Worm (Caenorhabditis elegans) whole organism, young adult: ENCODE results near the gene C09E7.4.
A peak's percentile ranks its signal among the peaks of the same experiment; 100 is the strongest.

Experiments used
- C17E4.6 ChIP-seq: fragments of 200-800 bp; sonication (Bioruptor generic); IDR thresholded peaks from 2 replicates; pipeline ENCODE4 v1.3.6; 2022; ENCODE audit warnings: missing genetic modification reagents, missing genetic modification characterization, missing compliant biosample characterization
- F33H1.4 ChIP-seq: fragments of 200-800 bp; sonication (Bioruptor generic); IDR thresholded peaks from 2 replicates; pipeline ENCODE4 v1.3.6; 2022; ENCODE audit warnings: missing genetic modification reagents, missing genetic modification characterization, missing compliant biosample characterization
- K12H6.12 ChIP-seq: fragments of 200-800 bp; sonication (Bioruptor generic); optimal IDR thresholded peaks from 2 replicates; lab custom pipeline; 2018; ENCODE audit warnings: mild to moderate bottlenecking, missing genetic modification characterization, missing compliant biosample characterization
- T07F8.4 ChIP-seq: sonication (generic microtip); optimal IDR thresholded peaks from 2 replicates; lab custom pipeline; 2016; ENCODE audit warnings: mild to moderate bottlenecking, missing genetic modification characterization, moderate library complexity, missing compliant biosample characterization
- Y53G8AR.9 ChIP-seq: fragments of 200-800 bp; sonication (Bioruptor generic); conservative IDR thresholded peaks from 2 replicates; pipeline ENCODE4 v1.3.6; 2022; ENCODE audit warnings: missing genetic modification reagents, missing genetic modification characterization, missing compliant biosample characterization
- aptf-2 ChIP-seq: fragments of 200-800 bp; sonication (Bioruptor generic); conservative IDR thresholded peaks from 2 replicates; pipeline ENCODE4 v1.3.6; 2022; ENCODE audit warnings: missing genetic modification reagents, missing genetic modification characterization, missing compliant biosample characterization
- aptf-3 ChIP-seq: fragments of 200-800 bp; sonication (Bioruptor generic); IDR thresholded peaks from 2 replicates; pipeline ENCODE4 v1.3.6; 2022; ENCODE audit warnings: missing genetic modification characterization, missing compliant biosample characterization
- atf-7 ChIP-seq: sonication (generic microtip); optimal IDR thresholded peaks from 2 replicates; lab custom pipeline; 2017; ENCODE audit warnings: mild to moderate bottlenecking, missing genetic modification characterization, missing compliant biosample characterization
- attf-3 ChIP-seq: fragments of 200-800 bp; sonication (Bioruptor generic); conservative IDR thresholded peaks from 2 replicates; pipeline ENCODE4 v1.3.6; 2022; ENCODE audit warnings: missing genetic modification reagents, missing genetic modification characterization, missing compliant biosample characterization
- cebp-2 ChIP-seq: fragments of 200-800 bp; sonication (Bioruptor generic); IDR thresholded peaks from 2 replicates; pipeline ENCODE4 v1.3.6; 2022; ENCODE audit warnings: missing genetic modification characterization, missing compliant biosample characterization
- ceh-100 ChIP-seq: fragments of 200-800 bp; sonication (Bioruptor generic); IDR thresholded peaks from 2 replicates; pipeline ENCODE4 v1.3.6; 2022; ENCODE audit warnings: missing genetic modification reagents, missing genetic modification characterization, missing compliant biosample characterization
- efl-1 ChIP-seq: fragments of 150-350 bp; optimal IDR thresholded peaks from 2 replicates; lab custom pipeline; 2014; ENCODE audit warnings: missing biosample characterization, missing genetic modification reagents, missing genetic modification characterization
- egl-18 ChIP-seq: fragments of 200-800 bp; sonication (Bioruptor generic); IDR thresholded peaks from 2 replicates; pipeline ENCODE4 v1.3.6; 2022; ENCODE audit warnings: missing genetic modification reagents, missing genetic modification characterization, missing compliant biosample characterization
- egl-44 ChIP-seq: fragments of 200-800 bp; sonication (Bioruptor generic); IDR thresholded peaks from 2 replicates; pipeline ENCODE4 v1.3.6; 2022; ENCODE audit warnings: missing genetic modification reagents, missing genetic modification characterization, missing compliant biosample characterization
- fkh-3 ChIP-seq: sonication (generic microtip); optimal IDR thresholded peaks from 2 replicates; lab custom pipeline; 2016; ENCODE audit warnings: mild to moderate bottlenecking, missing genetic modification characterization, missing compliant biosample characterization
- hlh-12 ChIP-seq: sonication (generic microtip); optimal IDR thresholded peaks from 2 replicates; lab custom pipeline; 2016; ENCODE audit warnings: missing genetic modification characterization, missing compliant biosample characterization
- hsf-1 ChIP-seq: fragments of 200-800 bp; sonication (Bioruptor generic); IDR thresholded peaks from 2 replicates; pipeline ENCODE4 v1.3.6; 2022; ENCODE audit warnings: missing genetic modification reagents, missing genetic modification characterization, missing compliant biosample characterization
- lin-26 ChIP-seq: fragments of 200-800 bp; sonication (Bioruptor generic); IDR thresholded peaks from 2 replicates; pipeline ENCODE4 v1.3.6; 2022; ENCODE audit warnings: missing genetic modification reagents, missing genetic modification characterization, missing compliant biosample characterization
- lin-40 ChIP-seq: sonication (generic microtip); optimal IDR thresholded peaks from 2 replicates; lab custom pipeline; 2016; ENCODE audit warnings: missing genetic modification characterization, mild to moderate bottlenecking, missing compliant biosample characterization, missing genotype, missing genetic modification reagents
- lin-54 ChIP-seq: fragments of 200-800 bp; sonication (Bioruptor generic); optimal IDR thresholded peaks from 2 replicates; lab custom pipeline; 2018; ENCODE audit warnings: mild to moderate bottlenecking, missing genetic modification characterization, missing compliant biosample characterization
- lsl-1 ChIP-seq: fragments of 200-800 bp; sonication (Bioruptor generic); optimal IDR thresholded peaks from 2 replicates; lab custom pipeline; 2018; ENCODE audit warnings: mild to moderate bottlenecking, missing genetic modification characterization, moderate library complexity, missing compliant biosample characterization
- lsy-27 ChIP-seq: sonication (generic microtip); optimal IDR thresholded peaks from 2 replicates; lab custom pipeline; 2017; ENCODE audit warnings: missing genetic modification characterization, mild to moderate bottlenecking, missing compliant biosample characterization, antibody characterized with exemption, missing genotype, borderline replicate concordance; ENCODE audit not compliant: insufficient read depth
- mcd-1 ChIP-seq: fragments of 200-800 bp; sonication (Bioruptor generic); IDR thresholded peaks from 2 replicates; pipeline ENCODE4 v1.3.6; 2022; ENCODE audit warnings: missing genetic modification reagents, missing genetic modification characterization, missing compliant biosample characterization
- nfya-1 ChIP-seq: sonication (generic microtip); optimal IDR thresholded peaks from 2 replicates; lab custom pipeline; 2017; ENCODE audit warnings: antibody characterized with exemption, missing compliant biosample characterization, missing genetic modification characterization, borderline replicate concordance; ENCODE audit not compliant: insufficient read depth
- nhr-80 ChIP-seq: sonication (generic microtip); optimal IDR thresholded peaks from 2 replicates; lab custom pipeline; 2016; ENCODE audit warnings: missing genetic modification characterization, missing compliant biosample characterization
- rpc-1 ChIP-seq, 2 experiments: fragments of 150-350 bp in 1 of 2; sonication (generic microtip) in 1 of 2; optimal IDR thresholded peaks; 2 replicates each; lab custom pipeline; 2014 to 2018; ENCODE audit warnings: missing biosample characterization in 1 of 2, missing genetic modification characterization in 1 of 2, missing genetic modification reagents in 1 of 2, missing genotype in 1 of 2
- sdz-38 ChIP-seq: sonication (generic microtip); optimal IDR thresholded peaks from 2 replicates; lab custom pipeline; 2016; ENCODE audit warnings: missing genotype, missing genetic modification characterization, missing compliant biosample characterization
- sea-2 ChIP-seq: fragments of 200-800 bp; sonication (Bioruptor generic); IDR thresholded peaks from 2 replicates; pipeline ENCODE4 v1.3.6; 2022; ENCODE audit warnings: missing genetic modification characterization, missing compliant biosample characterization
- snpc-1.1 ChIP-seq: sonication (generic microtip); optimal IDR thresholded peaks from 2 replicates; lab custom pipeline; 2017; ENCODE audit warnings: missing genetic modification characterization, mild to moderate bottlenecking, missing compliant biosample characterization, antibody characterized with exemption, moderate library complexity, missing genotype, missing genetic modification reagents; ENCODE audit not compliant: insufficient read depth
- somi-1 ChIP-seq: fragments of 200-800 bp; sonication (Bioruptor generic); optimal IDR thresholded peaks from 2 replicates; lab custom pipeline; 2018; ENCODE audit warnings: mild to moderate bottlenecking, missing genetic modification characterization, missing compliant biosample characterization
- sptf-2 ChIP-seq: fragments of 200-800 bp; sonication (Bioruptor generic); optimal IDR thresholded peaks from 2 replicates; lab custom pipeline; 2018; ENCODE audit warnings: mild to moderate bottlenecking, missing genetic modification characterization, missing compliant biosample characterization
- unc-130 ChIP-seq: sonication (generic microtip); optimal IDR thresholded peaks from 2 replicates; lab custom pipeline; 2016; ENCODE audit warnings: missing genetic modification reagents, missing genetic modification characterization, missing compliant biosample characterization
- zfh-2 ChIP-seq: fragments of 200-800 bp; sonication (Bioruptor generic); conservative IDR thresholded peaks from 2 replicates; pipeline ENCODE4 v1.3.6; 2022; ENCODE audit warnings: missing genetic modification reagents, missing genetic modification characterization, missing compliant biosample characterization
- ztf-3 ChIP-seq: fragments of 200-800 bp; sonication (Bioruptor generic); optimal IDR thresholded peaks from 2 replicates; lab custom pipeline; 2018; ENCODE audit warnings: mild to moderate bottlenecking, missing genetic modification characterization, missing compliant biosample characterization
- ztf-6 ChIP-seq: fragments of 200-800 bp; sonication (Bioruptor generic); IDR thresholded peaks from 2 replicates; pipeline ENCODE4 v1.3.6; 2022; ENCODE audit warnings: missing genetic modification reagents, missing genetic modification characterization, missing compliant biosample characterization

Gene C09E7.4

ce11 chrIII:6499102-6499501, 37.7 kb downstream of the C09E7.4 start (continued):
- TF ChIP-seq efl-1 (no peak), lsy-27 (tag; lab: Kevin White, UChicago) (no peak), sptf-2 (GFP tag; lab: Kevin White, UChicago) (no peak), Y53G8AR.9 (GFP tag; lab: Robert Waterston, UW) (no peak), somi-1 (GFP tag; lab: Kevin White, UChicago) (no peak), F33H1.4 (GFP tag; lab: Robert Waterston, UW) (no peak), ztf-6 (GFP tag; lab: Robert Waterston, UW) (no peak)

ce11 chrIII:6498176-6498575, 38.6 kb downstream of the C09E7.4 start, which contains the start of gene sdz-15:
Gene sdz-15 (plus strand): TSS chrIII:6498476.
- no peak for TF ChIP-seq hlh-12 (tag; lab: Kevin White, UChicago)
- TF ChIP-seq sdz-38, result no peak
- no peak for TF ChIP-seq sptf-2 (GFP tag; lab: Kevin White, UChicago)
- no peak for TF ChIP-seq hsf-1 (GFP tag; lab: Robert Waterston, UW)
- no peak for TF ChIP-seq ceh-100 (GFP tag; lab: Robert Waterston, UW)
- no peak for TF ChIP-seq C17E4.6 (GFP tag; lab: Robert Waterston, UW)
- TF ChIP-seq nfya-1, result no peak
- no peak for TF ChIP-seq aptf-2 (GFP tag; lab: Robert Waterston, UW)
- no peak for TF ChIP-seq unc-130 (GFP tag; lab: Kevin White, UChicago)
- TF ChIP-seq zfh-2 (GFP tag; lab: Robert Waterston, UW), result no peak

ce11 chrIII:6495191-6495723, 41.5 kb downstream of the C09E7.4 start, which contains the start of gene F23F12.13:
Gene F23F12.13 (plus strand): TSS chrIII:6495673.
- TF ChIP-seq rpc-1 (optimal IDR thresholded peaks at IDR 0.05; lab: Kevin White, UChicago) (no peak), rpc-1 (tag; optimal IDR thresholded peaks at IDR 0.05; lab: Kevin White, UChicago) (no peak), zfh-2 (GFP tag; lab: Robert Waterston, UW) (no peak), lsl-1 (GFP tag; lab: Kevin White, UChicago) (no peak), ceh-100 (GFP tag; lab: Robert Waterston, UW) (no peak), unc-130 (GFP tag; lab: Kevin White, UChicago) (no peak), atf-7 (tag; lab: Kevin White, UChicago) (no peak), nhr-80 (tag; lab: Kevin White, UChicago) (peak; percentile 54), sea-2 (GFP tag; lab: Robert Waterston, UW) (no peak), lin-40 (no peak)

ce11 chrIII:6492807-6493206, 44.0 kb downstream of the C09E7.4 start, which contains the start of gene srb-11:
Gene srb-11 (minus strand): TSS chrIII:6492907.
- no peak for TF ChIP-seq attf-3 (GFP tag; lab: Robert Waterston, UW)
- TF ChIP-seq rpc-1 (optimal IDR thresholded peaks at IDR 0.05; lab: Kevin White, UChicago), result no peak
- no peak for TF ChIP-seq rpc-1 (tag; optimal IDR thresholded peaks at IDR 0.05; lab: Kevin White, UChicago)
- no peak for TF ChIP-seq K12H6.12 (tag; lab: Kevin White, UChicago)
- TF ChIP-seq egl-44, result no peak
- no peak for TF ChIP-seq fkh-3 (tag; lab: Kevin White, UChicago)
- TF ChIP-seq mcd-1 (GFP tag; lab: Robert Waterston, UW), result no peak
- no peak for TF ChIP-seq snpc-1.1 (tag; lab: Kevin White, UChicago)
- no peak for TF ChIP-seq sdz-38
- TF ChIP-seq aptf-3 (GFP tag; lab: Robert Waterston, UW), result no peak
- TF ChIP-seq cebp-2 (GFP tag; lab: Robert Waterston, UW), result no peak
- no peak for TF ChIP-seq lin-54 (GFP tag; lab: Kevin White, UChicago)
- no peak for TF ChIP-seq unc-130 (GFP tag; lab: Kevin White, UChicago)
- TF ChIP-seq egl-18 (GFP tag; lab: Robert Waterston, UW), result no peak
- no peak for TF ChIP-seq ztf-3 (GFP tag; lab: Kevin White, UChicago)
- no peak for TF ChIP-seq T07F8.4 (tag; lab: Kevin White, UChicago)
- no peak for TF ChIP-seq nfya-1
- no peak for TF ChIP-seq lin-26 (GFP tag; lab: Robert Waterston, UW)
